Fruit fly (Drosophila melanogaster) whole organism, embryonic: Measurements from ENCODE around the gene Cpr78E.

Experiments
- Ada2b ChIP-seq: fragments of 200-800 bp; sonication (Bioruptor generic); IDR thresholded peaks from 2 replicates; pipeline ENCODE4 v1.3.6; 2022; ENCODE audit warnings: missing biosample characterization, missing genetic modification characterization
- Atf3 ChIP-seq: fragments of 200-800 bp; sonication (Bioruptor generic); optimal IDR thresholded peaks from 3 replicates; lab custom pipeline; 2016; ENCODE audit warnings: missing biosample characterization, missing genetic modification characterization
- B-H2 ChIP-seq: fragments of 200-800 bp; sonication (Bioruptor generic); optimal IDR thresholded peaks from 2 replicates; lab custom pipeline; 2018; ENCODE audit warnings: missing biosample characterization, mild to moderate bottlenecking, missing genetic modification characterization
- Bgb ChIP-seq: fragments of 200-800 bp; sonication (Bioruptor generic); IDR thresholded peaks from 2 replicates; pipeline ENCODE4 v1.3.6; 2022; ENCODE audit warnings: missing biosample characterization, missing genetic modification characterization; ENCODE audit not compliant: partially characterized antibody
- CG10267 ChIP-seq: fragments of 200-800 bp; sonication (Bioruptor generic); optimal IDR thresholded peaks from 2 replicates; lab custom pipeline; 2018; ENCODE audit warnings: missing biosample characterization, mild to moderate bottlenecking, missing genetic modification characterization, moderate library complexity
- CG1233 ChIP-seq: fragments of 200-800 bp; sonication (Bioruptor generic); optimal IDR thresholded peaks from 4 replicates; lab custom pipeline; 2018; ENCODE audit warnings: missing biosample characterization, mild to moderate bottlenecking, missing genetic modification characterization
- CG14860 ChIP-seq: fragments of 200-800 bp; sonication (Bioruptor generic); IDR thresholded peaks from 3 replicates; pipeline ENCODE4 v1.3.6; 2022; ENCODE audit warnings: missing biosample characterization, missing genetic modification characterization; ENCODE audit not compliant: partially characterized antibody
- CG15011 ChIP-seq: fragments of 200-800 bp; sonication (Bioruptor generic); optimal IDR thresholded peaks from 3 replicates; lab custom pipeline; 2018; ENCODE audit warnings: missing biosample characterization, mild to moderate bottlenecking, missing genetic modification characterization
- CG16863 ChIP-seq: fragments of 200-800 bp; sonication (Bioruptor generic); optimal IDR thresholded peaks from 3 replicates; lab custom pipeline; 2016; ENCODE audit warnings: missing biosample characterization, missing genetic modification characterization
- CG17612 ChIP-seq: fragments of 200-800 bp; sonication (Bioruptor generic); IDR thresholded peaks from 2 replicates; pipeline ENCODE4 v1.3.6; 2022; ENCODE audit warnings: missing biosample characterization, missing genetic modification characterization
- CG18599 ChIP-seq: fragments of 200-800 bp; sonication (Bioruptor generic); optimal IDR thresholded peaks from 3 replicates; lab custom pipeline; 2017; ENCODE audit warnings: missing biosample characterization, missing genetic modification characterization, mild to moderate bottlenecking, moderate library complexity, missing genetic modification reagents
- CG2202 ChIP-seq: fragments of 200-800 bp; sonication (Bioruptor generic); optimal IDR thresholded peaks from 2 replicates; lab custom pipeline; 2018; ENCODE audit warnings: missing biosample characterization, mild to moderate bottlenecking, missing genetic modification characterization
- CG2889 ChIP-seq: fragments of 200-800 bp; sonication (Bioruptor generic); IDR thresholded peaks from 3 replicates; pipeline ENCODE4 v1.3.6; 2022; ENCODE audit warnings: missing biosample characterization, missing genetic modification characterization
- CG31365 ChIP-seq: fragments of 200-800 bp; sonication (Bioruptor generic); optimal IDR thresholded peaks from 2 replicates; lab custom pipeline; 2018; ENCODE audit warnings: missing biosample characterization, mild to moderate bottlenecking, missing genetic modification characterization
- CG34376 ChIP-seq: fragments of 200-800 bp; sonication (Bioruptor generic); optimal IDR thresholded peaks from 2 replicates; lab custom pipeline; 2018; ENCODE audit warnings: missing biosample characterization, mild to moderate bottlenecking, missing genetic modification characterization
- CG3995 ChIP-seq: fragments of 200-800 bp; sonication (Bioruptor generic); optimal IDR thresholded peaks from 3 replicates; lab custom pipeline; 2016; ENCODE audit warnings: missing biosample characterization, missing genetic modification characterization
- CG6854 ChIP-seq: fragments of 200-800 bp; sonication (Bioruptor generic); optimal IDR thresholded peaks from 3 replicates; lab custom pipeline; 2017; ENCODE audit warnings: missing biosample characterization, mild to moderate bottlenecking, missing genetic modification characterization
- CG7271 ChIP-seq: fragments of 200-800 bp; sonication (Bioruptor generic); optimal IDR thresholded peaks from 2 replicates; lab custom pipeline; 2018; ENCODE audit warnings: missing biosample characterization, mild to moderate bottlenecking, missing genetic modification characterization, moderate library complexity
- CG8478 ChIP-seq: fragments of >200 bp; optimal IDR thresholded peaks from 2 replicates; lab custom pipeline; 2018
- CG9817 ChIP-seq: fragments of 200-800 bp; sonication (Bioruptor generic); optimal IDR thresholded peaks from 2 replicates; lab custom pipeline; 2018; ENCODE audit warnings: missing biosample characterization, mild to moderate bottlenecking, missing genetic modification characterization, moderate library complexity
- ERR ChIP-seq: fragments of 200-800 bp; sonication (Bioruptor generic); optimal IDR thresholded peaks from 2 replicates; lab custom pipeline; 2016; ENCODE audit warnings: missing biosample characterization, missing genetic modification characterization
- Elba2 ChIP-seq: fragments of 200-800 bp; sonication (Bioruptor generic); optimal IDR thresholded peaks from 3 replicates; lab custom pipeline; 2016; ENCODE audit warnings: missing biosample characterization, missing genetic modification characterization
- Hand ChIP-seq: fragments of 200-800 bp; sonication (Bioruptor generic); optimal IDR thresholded peaks from 2 replicates; lab custom pipeline; 2017; ENCODE audit warnings: mild to moderate bottlenecking, missing biosample characterization, missing genetic modification reagents, missing genetic modification characterization
- Nf-YB ChIP-seq: fragments of 200-800 bp; sonication (Bioruptor generic); optimal IDR thresholded peaks from 3 replicates; lab custom pipeline; 2019; ENCODE audit warnings: missing biosample characterization, mild to moderate bottlenecking, missing genetic modification characterization, moderate library complexity
- Rx ChIP-seq: fragments of 200-800 bp; sonication (Bioruptor generic); IDR thresholded peaks from 2 replicates; pipeline ENCODE4 v1.3.6; 2022; ENCODE audit warnings: missing biosample characterization, missing genetic modification characterization
- Xrp1 ChIP-seq: fragments of 200-800 bp; sonication (Bioruptor generic); IDR thresholded peaks from 2 replicates; pipeline ENCODE4 v1.3.6; 2022; ENCODE audit warnings: missing biosample characterization, missing genetic modification characterization
- ac ChIP-seq: fragments of 200-800 bp; sonication (Bioruptor generic); optimal IDR thresholded peaks from 3 replicates; lab custom pipeline; 2017; ENCODE audit warnings: missing biosample characterization, mild to moderate bottlenecking, missing genetic modification characterization
- amos ChIP-seq: fragments of 200-800 bp; sonication (Bioruptor generic); IDR thresholded peaks from 2 replicates; pipeline ENCODE4 v1.3.6; 2022; ENCODE audit warnings: missing biosample characterization, missing genetic modification characterization; ENCODE audit not compliant: partially characterized antibody
- crc ChIP-seq: fragments of 200-800 bp; sonication (Bioruptor generic); optimal IDR thresholded peaks from 2 replicates; lab custom pipeline; 2016; ENCODE audit warnings: missing biosample characterization, missing genetic modification characterization
- cwo ChIP-seq: fragments of 200-800 bp; sonication (Bioruptor generic); optimal IDR thresholded peaks from 3 replicates; lab custom pipeline; 2017; ENCODE audit warnings: missing biosample characterization, missing genetic modification characterization, mild to moderate bottlenecking, moderate library complexity, missing genetic modification reagents
- fd102C ChIP-seq: fragments of 200-800 bp; sonication (Bioruptor generic); optimal IDR thresholded peaks from 2 replicates; lab custom pipeline; 2018; ENCODE audit warnings: missing biosample characterization, mild to moderate bottlenecking, missing genetic modification characterization, moderate library complexity
- fd96Cb ChIP-seq: fragments of 200-800 bp; sonication (Bioruptor generic); optimal IDR thresholded peaks from 2 replicates; lab custom pipeline; 2018; ENCODE audit warnings: missing biosample characterization, mild to moderate bottlenecking, missing genetic modification characterization, moderate library complexity
- fru ChIP-seq: fragments of >200 bp; optimal IDR thresholded peaks from 2 replicates; lab custom pipeline; 2017
- ftz-f1 ChIP-seq: fragments of 200-800 bp; sonication (Bioruptor generic); optimal IDR thresholded peaks from 2 replicates; lab custom pipeline; 2016; ENCODE audit warnings: missing biosample characterization, missing genetic modification characterization
- gcm ChIP-seq: fragments of 200-800 bp; sonication (Bioruptor generic); optimal IDR thresholded peaks from 2 replicates; lab custom pipeline; 2019; ENCODE audit warnings: missing biosample characterization, mild to moderate bottlenecking, missing genetic modification characterization, moderate library complexity
- grau ChIP-seq: fragments of 200-800 bp; optimal IDR thresholded peaks from 3 replicates; lab custom pipeline; 2019; ENCODE audit warnings: missing biosample characterization, mild to moderate bottlenecking, missing genetic modification characterization, moderate library complexity
- gt ChIP-seq: fragments of 200-800 bp; sonication (Bioruptor generic); IDR thresholded peaks from 2 replicates; pipeline ENCODE4 v1.3.6; 2022; ENCODE audit warnings: missing biosample characterization, missing genetic modification characterization
- h ChIP-seq: fragments of >200 bp; optimal IDR thresholded peaks from 2 replicates; lab custom pipeline; 2017
- hkb ChIP-seq, 2 experiments: fragments of 200-800 bp in 1 of 2; fragments of >200 bp in 1 of 2; sonication (Bioruptor generic) in 1 of 2; IDR thresholded peaks in 1 of 2; optimal IDR thresholded peaks in 1 of 2; 2 replicates each; pipeline versions ENCODE4 v1.3.6 to Lab custom; 2017 to 2022; ENCODE audit warnings: missing biosample characterization in 1 of 2, missing genetic modification characterization in 1 of 2
- inv ChIP-seq: fragments of 200-800 bp; sonication (Bioruptor generic); IDR thresholded peaks from 2 replicates; pipeline ENCODE4 v1.3.6; 2022; ENCODE audit warnings: missing biosample characterization, missing genetic modification characterization; ENCODE audit not compliant: partially characterized antibody
- jing ChIP-seq: fragments of 200-800 bp; sonication (Bioruptor generic); optimal IDR thresholded peaks from 2 replicates; lab custom pipeline; 2018; ENCODE audit warnings: missing biosample characterization, mild to moderate bottlenecking, missing genetic modification characterization
- kay ChIP-seq: fragments of 200-800 bp; sonication (Bioruptor generic); optimal IDR thresholded peaks from 2 replicates; lab custom pipeline; 2016; ENCODE audit warnings: missing biosample characterization, missing genetic modification characterization
- maf-S ChIP-seq: fragments of 200-800 bp; sonication (Bioruptor generic); optimal IDR thresholded peaks from 2 replicates; lab custom pipeline; 2016; ENCODE audit warnings: missing biosample characterization, missing genetic modification characterization
- mld ChIP-seq: fragments of 200-800 bp; sonication (Bioruptor generic); IDR thresholded peaks from 3 replicates; pipeline ENCODE4 v1.3.6; 2022; ENCODE audit warnings: missing biosample characterization, missing genetic modification characterization; ENCODE audit not compliant: partially characterized antibody
- pan ChIP-seq, 4 experiments: fragments of >200 bp in 3 of 4; fragments of 200-800 bp in 1 of 4; sonication (Bioruptor generic) in 1 of 4; optimal IDR thresholded peaks in 3 of 4; IDR thresholded peaks in 1 of 4; 2 replicates each; pipeline versions ENCODE4 v1.3.6 to Lab custom; 2017 to 2022; ENCODE audit warnings: missing biosample characterization in 2 of 4, missing genetic modification characterization in 2 of 4, mixed read lengths in 1 of 4
- pho ChIP-seq: fragments of 200-800 bp; sonication (Bioruptor generic); optimal IDR thresholded peaks from 2 replicates; lab custom pipeline; 2016; ENCODE audit warnings: missing biosample characterization, missing genetic modification characterization
- ranshi ChIP-seq: fragments of 200-800 bp; sonication (Bioruptor generic); IDR thresholded peaks from 2 replicates; pipeline ENCODE4 v1.3.6; 2022; ENCODE audit warnings: missing biosample characterization, missing genetic modification characterization
- sens-2 ChIP-seq: fragments of 200-800 bp; sonication (Bioruptor generic); IDR thresholded peaks from 2 replicates; pipeline ENCODE4 v1.3.6; 2022; ENCODE audit warnings: missing biosample characterization, missing genetic modification characterization
- wdn ChIP-seq: fragments of 200-800 bp; sonication (Bioruptor generic); IDR thresholded peaks from 2 replicates; pipeline ENCODE4 v1.3.6; 2022; ENCODE audit warnings: missing biosample characterization, missing genetic modification characterization
- z ChIP-seq: fragments of 200-800 bp; sonication (Bioruptor generic); IDR thresholded peaks from 3 replicates; pipeline ENCODE4 v1.3.6; 2022; ENCODE audit warnings: missing biosample characterization, missing genetic modification characterization

Cpr78E gene

DNA sequence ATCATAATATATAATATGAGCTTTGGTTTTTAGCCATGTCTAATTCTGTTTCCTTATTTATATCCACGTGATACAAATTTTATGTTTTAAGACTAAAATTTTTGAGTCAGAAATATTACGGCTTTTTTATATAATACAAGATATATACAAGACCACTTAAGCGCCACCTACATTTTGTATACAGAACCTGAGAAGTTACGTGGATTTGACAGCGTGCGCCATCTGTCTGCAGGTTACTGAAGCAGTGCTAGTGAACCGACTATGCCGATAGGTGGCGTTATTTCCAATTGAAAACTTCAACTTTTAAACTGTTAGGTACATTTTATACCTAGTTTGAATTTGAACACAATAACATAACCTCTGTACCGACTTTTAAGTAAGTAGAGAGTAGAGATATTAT, 14.0 kb downstream of the Cpr78E start (continued):
- TF ChIP-seq CG2202 = no peak
- TF ChIP-seq fd96Cb (tag; lab: Kevin White, UChicago) = peak; percentile 38
- TF ChIP-seq Atf3 (GFP tag; lab: Kevin White, UChicago) = peak; percentile 74
- peak; percentile 9 for TF ChIP-seq fd102C (GFP tag; lab: Kevin White, UChicago)
- no peak for TF ChIP-seq CG15011 (GFP tag; lab: Kevin White, UChicago)
- peak; percentile 56 for TF ChIP-seq pho (GFP tag; lab: Kevin White, UChicago)
- peak; percentile 59 for TF ChIP-seq B-H2
- peak; percentile 8 for TF ChIP-seq jing (GFP tag; lab: Kevin White, UChicago)
- TF ChIP-seq CG14860 (GFP tag; lab: Robert Waterston, UW) = no peak
- TF ChIP-seq CG9817 (tag; lab: Kevin White, UChicago) = peak; percentile 83
- TF ChIP-seq inv (GFP tag; lab: Robert Waterston, UW) = no peak
- TF ChIP-seq grau = peak; percentile 74
- no peak for TF ChIP-seq CG18599 (GFP tag; lab: Kevin White, UChicago)
- no peak for TF ChIP-seq CG6854 (GFP tag; lab: Kevin White, UChicago)
- peak; percentile 9 for TF ChIP-seq gcm (GFP tag; lab: Kevin White, UChicago)
- no peak for TF ChIP-seq pan (optimal IDR thresholded peaks at IDR 0.05; lab: Kevin White, UChicago)
- peak in 1 of 2 experiments; percentile 68 for TF ChIP-seq pan (GFP tag; optimal IDR thresholded peaks at IDR 0.05 in 1 of 2, IDR thresholded peaks at IDR 0.05 in 1 of 2)
- TF ChIP-seq CG8478 (lab: Kevin White, UChicago) = peak; percentile 31
- TF ChIP-seq Hand (GFP tag; lab: Kevin White, UChicago) = no peak
- TF ChIP-seq maf-S (GFP tag; lab: Kevin White, UChicago) = peak; percentile 30
- no peak for TF ChIP-seq CG7271 (tag; lab: Kevin White, UChicago)
- peak; percentile 59 for TF ChIP-seq Elba2 (GFP tag; lab: Kevin White, UChicago)
- no peak for TF ChIP-seq z (GFP tag; lab: Robert Waterston, UW)
- no peak for TF ChIP-seq CG34376
- no peak for TF ChIP-seq mld (GFP tag; lab: Robert Waterston, UW)
- peak; percentile 27; the same call in 1 of the 2 replicates for TF ChIP-seq Ada2b
- no peak for TF ChIP-seq ac (GFP tag; lab: Kevin White, UChicago)
- TF ChIP-seq ranshi (GFP tag; lab: Robert Waterston, UW) = peak; percentile 65
- TF ChIP-seq crc (GFP tag; lab: Kevin White, UChicago) = no peak
- no peak for TF ChIP-seq CG3995 (GFP tag; lab: Kevin White, UChicago)
- peak; percentile 45 for TF ChIP-seq CG31365 (tag; lab: Kevin White, UChicago)
- no peak for TF ChIP-seq gt
- TF ChIP-seq hkb (optimal IDR thresholded peaks at IDR 0.05; lab: Kevin White, UChicago) = no peak
- peak; percentile 55; the same call in 1 of the 2 replicates for TF ChIP-seq hkb (GFP tag; IDR thresholded peaks at IDR 0.05; lab: Robert Waterston, UW)
- TF ChIP-seq CG10267 (tag; lab: Kevin White, UChicago) = peak; percentile 67
- 0 out of 2 replicates have a peak, but pooled peaks have one; percentile 12 for TF ChIP-seq Rx (GFP tag; lab: Robert Waterston, UW)
- TF ChIP-seq amos = peak; percentile 66
- no peak for TF ChIP-seq CG2889 (GFP tag; lab: Robert Waterston, UW)
- TF ChIP-seq ftz-f1 (GFP tag; lab: Kevin White, UChicago) = peak; percentile 31
- no peak for TF ChIP-seq wdn (GFP tag; lab: Robert Waterston, UW)
- no peak for TF ChIP-seq h (lab: Kevin White, UChicago)
- no peak for TF ChIP-seq cwo (GFP tag; lab: Kevin White, UChicago)
- no peak for TF ChIP-seq Nf-YB (GFP tag; lab: Kevin White, UChicago)
- TF ChIP-seq CG17612 = no peak
- TF ChIP-seq Xrp1 (GFP tag; lab: Robert Waterston, UW) = no peak
- peak; percentile 76 for TF ChIP-seq Bgb (GFP tag; lab: Robert Waterston, UW)
- TF ChIP-seq CG16863 = peak; percentile 72
- TF ChIP-seq fru (lab: Kevin White, UChicago) = no peak
- TF ChIP-seq kay (GFP tag; lab: Kevin White, UChicago) = peak; percentile 60
- TF ChIP-seq CG1233 (GFP tag; lab: Kevin White, UChicago) = peak; percentile 70
- peak; percentile 32; the same call in 1 of the 2 replicates for TF ChIP-seq sens-2
- peak; percentile 21 for TF ChIP-seq ERR (GFP tag; lab: Kevin White, UChicago)
